Comparison of ENCODE assay signal across 4 fruit fly cellular contexts in genomic region chr2L:2752460-2753411, dm6.
TF ChIP-seq lines count a peak whose summit lies in the region.

Pgk (minus strand) TSS chr2L:2753068.

TF ChIP-seq in whole organism, adult, 20 proteins besides CTCF, POLR2A, EP300 and RAD21 (continued from another document):
- TF ChIP-seq bab1 (GFP tag; optimal IDR thresholded peaks at IDR 0.05; lab: Kevin White, UChicago) (peak; percentile 73), toe (GFP tag; optimal IDR thresholded peaks at IDR 0.05; lab: Kevin White, UChicago) (no peak), CG33017 (tag; optimal IDR thresholded peaks at IDR 0.05; lab: Kevin White, UChicago) (peak; percentile 90)

TF ChIP-seq in whole organism, embryonic, 481 proteins besides CTCF, POLR2A, EP300 and RAD21 (continued from another document and continues in another):
- peak; percentile 51 for TF ChIP-seq unpg (GFP tag; optimal IDR thresholded peaks at IDR 0.05; lab: Kevin White, UChicago)
- TF ChIP-seq BEAF-32 (GFP tag; optimal IDR thresholded peaks at IDR 0.05; lab: Kevin White, UChicago): no peak
- peak; percentile 63 for TF ChIP-seq Deaf1 (tag; optimal IDR thresholded peaks at IDR 0.05; lab: Kevin White, UChicago)
- TF ChIP-seq Ets65A (GFP tag; lab: Kevin White, UChicago): peak; percentile 94
- peak; percentile 25 for TF ChIP-seq nmo (GFP tag; optimal IDR thresholded peaks at IDR 0.05; lab: Kevin White, UChicago)
- peak; percentile 14 for TF ChIP-seq tap (tag; optimal IDR thresholded peaks at IDR 0.05; lab: Kevin White, UChicago)
- TF ChIP-seq CG2116 (GFP tag; optimal IDR thresholded peaks at IDR 0.05; lab: Kevin White, UChicago): peak; percentile 29
- no peak for TF ChIP-seq tio (GFP tag; optimal IDR thresholded peaks at IDR 0.05; lab: Kevin White, UChicago)
- TF ChIP-seq knrl (GFP tag; IDR thresholded peaks at IDR 0.05; lab: Robert Waterston, UW; ENCODE audit: partially characterized antibody): no peak
- no peak for TF ChIP-seq CG7786 (GFP tag; optimal IDR thresholded peaks at IDR 0.05; lab: Kevin White, UChicago)
- peak; percentile 75 for TF ChIP-seq sqz (GFP tag; optimal IDR thresholded peaks at IDR 0.05; lab: Kevin White, UChicago)
- TF ChIP-seq CG32532 (GFP tag; IDR thresholded peaks at IDR 0.05; lab: Robert Waterston, UW): no peak
- TF ChIP-seq wek (GFP tag; optimal IDR thresholded peaks at IDR 0.05; lab: Kevin White, UChicago): peak; percentile 16
- TF ChIP-seq Med (GFP tag; lab: Kevin White, UChicago): peak; percentile 88
- TF ChIP-seq CG31365 (tag; optimal IDR thresholded peaks at IDR 0.05; lab: Kevin White, UChicago): peak; percentile 58
- peak; percentile 74 for TF ChIP-seq CG3281 (GFP tag; optimal IDR thresholded peaks at IDR 0.05; lab: Kevin White, UChicago)
- peak; percentile 46 for TF ChIP-seq CG4424 (GFP tag; optimal IDR thresholded peaks at IDR 0.05; lab: Kevin White, UChicago)
- peak; percentile 4 for TF ChIP-seq CG17829 (tag; optimal IDR thresholded peaks at IDR 0.05; lab: Kevin White, UChicago)
- TF ChIP-seq CG2202 (tag; optimal IDR thresholded peaks at IDR 0.05; lab: Kevin White, UChicago): peak; percentile 32
- no peak for TF ChIP-seq CG17802 (tag; optimal IDR thresholded peaks at IDR 0.05; lab: Kevin White, UChicago)
- no peak for TF ChIP-seq CG30403 (GFP tag; optimal IDR thresholded peaks at IDR 0.05; lab: Kevin White, UChicago)
- peak; percentile 80 for TF ChIP-seq CG6854 (GFP tag; optimal IDR thresholded peaks at IDR 0.05; lab: Kevin White, UChicago)
- TF ChIP-seq Sox102F (GFP tag; optimal IDR thresholded peaks at IDR 0.05; lab: Kevin White, UChicago): peak; percentile 49
- peak; percentile 50 for TF ChIP-seq Mes4 (GFP tag; optimal IDR thresholded peaks at IDR 0.05; lab: Kevin White, UChicago)
- TF ChIP-seq nau (GFP tag; optimal IDR thresholded peaks at IDR 0.05; lab: Kevin White, UChicago): peak; percentile 68
- TF ChIP-seq Bdp1 (GFP tag; optimal IDR thresholded peaks at IDR 0.05; lab: Kevin White, UChicago): peak; percentile 28
- TF ChIP-seq Opbp (GFP tag; IDR thresholded peaks at IDR 0.05; lab: Robert Waterston, UW; ENCODE audit: partially characterized antibody): no peak
- TF ChIP-seq CG3163 (GFP tag; optimal IDR thresholded peaks at IDR 0.05; lab: Kevin White, UChicago): peak; percentile 24
- no peak for TF ChIP-seq CG3847 (GFP tag; IDR thresholded peaks at IDR 0.05; lab: Robert Waterston, UW)
- no peak for TF ChIP-seq sna (GFP tag; IDR thresholded peaks at IDR 0.05; lab: Robert Waterston, UW; ENCODE audit: partially characterized antibody)
- TF ChIP-seq sc (optimal IDR thresholded peaks at IDR 0.05; lab: Kevin White, UChicago): no peak
- peak; percentile 33 for TF ChIP-seq sc (GFP tag; optimal IDR thresholded peaks at IDR 0.05; lab: Kevin White, UChicago)
- TF ChIP-seq Chrac-16 (GFP tag; optimal IDR thresholded peaks at IDR 0.05; lab: Kevin White, UChicago): no peak
- peak; percentile 53 for TF ChIP-seq NK7.1 (GFP tag; optimal IDR thresholded peaks at IDR 0.05; lab: Kevin White, UChicago)
- peak; percentile 36 for TF ChIP-seq CG18262 (tag; optimal IDR thresholded peaks at IDR 0.05; lab: Kevin White, UChicago)
- TF ChIP-seq kay (GFP tag; optimal IDR thresholded peaks at IDR 0.05; lab: Kevin White, UChicago): no peak
- peak; percentile 31 for TF ChIP-seq CG7987 (GFP tag; optimal IDR thresholded peaks at IDR 0.05; lab: Kevin White, UChicago)
- TF ChIP-seq danr (GFP tag; IDR thresholded peaks at IDR 0.05; lab: Robert Waterston, UW): no peak
- no peak for TF ChIP-seq chm (GFP tag; IDR thresholded peaks at IDR 0.05; lab: Robert Waterston, UW)
- peak; percentile 83 for TF ChIP-seq CG12769 (tag; optimal IDR thresholded peaks at IDR 0.05; lab: Kevin White, UChicago)
- TF ChIP-seq CG2678 (tag; optimal IDR thresholded peaks at IDR 0.05; lab: Kevin White, UChicago): peak; percentile 47
- TF ChIP-seq CG8089 (GFP tag; optimal IDR thresholded peaks at IDR 0.05; lab: Kevin White, UChicago): peak; percentile 40
- peak; percentile 54 for TF ChIP-seq MTF-1 (GFP tag; optimal IDR thresholded peaks at IDR 0.05; lab: Kevin White, UChicago; ENCODE audit: borderline replicate concordance)

TF ChIP-seq in whole organism, prepupa, 60 proteins besides CTCF, POLR2A, EP300 and RAD21 (continued from another document):
- TF ChIP-seq CG8319 (GFP tag; optimal IDR thresholded peaks at IDR 0.05; lab: Kevin White, UChicago): peak; percentile 18
- peak; percentile 34 for TF ChIP-seq dsx (GFP tag; optimal IDR thresholded peaks at IDR 0.05; lab: Kevin White, UChicago; ENCODE audit: poor library complexity, severe bottlenecking)
- no peak for TF ChIP-seq eg (GFP tag; IDR thresholded peaks at IDR 0.05; lab: Robert Waterston, UW)
- TF ChIP-seq Sox102F (GFP tag; optimal IDR thresholded peaks at IDR 0.05; lab: Kevin White, UChicago): peak; percentile 80
- peak; percentile 66 for TF ChIP-seq fd85E (GFP tag; optimal IDR thresholded peaks at IDR 0.05; lab: Kevin White, UChicago)
- peak; percentile 44 for TF ChIP-seq CG6792 (GFP tag; optimal IDR thresholded peaks at IDR 0.05; lab: Kevin White, UChicago)
- TF ChIP-seq CG6163 (GFP tag; IDR thresholded peaks at IDR 0.05; lab: Robert Waterston, UW): no peak
- peak; percentile 40 for TF ChIP-seq cyc (GFP tag; optimal IDR thresholded peaks at IDR 0.05; lab: Kevin White, UChicago)
- TF ChIP-seq acj6 (GFP tag; optimal IDR thresholded peaks at IDR 0.05; lab: Kevin White, UChicago): peak; percentile 37
- peak; percentile 46 for TF ChIP-seq dac (GFP tag; optimal IDR thresholded peaks at IDR 0.05; lab: Kevin White, UChicago)
- TF ChIP-seq Ets96B (tag; optimal IDR thresholded peaks at IDR 0.05; lab: Kevin White, UChicago): peak; percentile 24
- TF ChIP-seq vri (GFP tag; optimal IDR thresholded peaks at IDR 0.05; lab: Kevin White, UChicago): peak; percentile 85
- TF ChIP-seq Hr38 (GFP tag; optimal IDR thresholded peaks at IDR 0.05; lab: Kevin White, UChicago): no peak
- TF ChIP-seq CG15336 (GFP tag; IDR thresholded peaks at IDR 0.05; lab: Robert Waterston, UW): no peak
- TF ChIP-seq CG16779 (tag; optimal IDR thresholded peaks at IDR 0.05; lab: Kevin White, UChicago): peak; percentile 69
- TF ChIP-seq esn (GFP tag; optimal IDR thresholded peaks at IDR 0.05; lab: Kevin White, UChicago): peak; percentile 74
- no peak for TF ChIP-seq Gug (GFP tag; IDR thresholded peaks at IDR 0.05; lab: Robert Waterston, UW)
- peak; percentile 41 for TF ChIP-seq CG10669 (GFP tag; optimal IDR thresholded peaks at IDR 0.05; lab: Kevin White, UChicago)
- TF ChIP-seq fd59A (GFP tag; optimal IDR thresholded peaks at IDR 0.05; lab: Kevin White, UChicago): peak; percentile 7
- TF ChIP-seq CG11902 (GFP tag; optimal IDR thresholded peaks at IDR 0.05; lab: Kevin White, UChicago): no peak
- TF ChIP-seq CG1621 (tag; optimal IDR thresholded peaks at IDR 0.05; lab: Kevin White, UChicago): peak; percentile 61
- peak; percentile 48 for TF ChIP-seq achi (GFP tag; optimal IDR thresholded peaks at IDR 0.05; lab: Kevin White, UChicago)
- peak; percentile 67 for TF ChIP-seq Eip93F (GFP tag; optimal IDR thresholded peaks at IDR 0.05; lab: Kevin White, UChicago)
- TF ChIP-seq Hr39 (GFP tag; optimal IDR thresholded peaks at IDR 0.05; lab: Kevin White, UChicago): peak; percentile 49
- TF ChIP-seq ss (GFP tag; optimal IDR thresholded peaks at IDR 0.05; lab: Kevin White, UChicago): peak; percentile 67 to 70
- peak; percentile 72 for TF ChIP-seq Met (GFP tag; optimal IDR thresholded peaks at IDR 0.05; lab: Kevin White, UChicago)
- TF ChIP-seq Sox14 (GFP tag; optimal IDR thresholded peaks at IDR 0.05; lab: Kevin White, UChicago): peak; percentile 71
- peak in 1 of 2 experiments; percentile 34 for TF ChIP-seq salr (GFP tag; optimal IDR thresholded peaks at IDR 0.05; lab: Kevin White, UChicago)
- TF ChIP-seq CG6808 (GFP tag; optimal IDR thresholded peaks at IDR 0.05; lab: Kevin White, UChicago): peak; percentile 50
- peak; percentile 93 for TF ChIP-seq CG6854 (GFP tag; optimal IDR thresholded peaks at IDR 0.05; lab: Kevin White, UChicago)
- peak; percentile 55 for TF ChIP-seq Hr4 (GFP tag; optimal IDR thresholded peaks at IDR 0.05; lab: Kevin White, UChicago)
- TF ChIP-seq CG7368 (GFP tag; optimal IDR thresholded peaks at IDR 0.05; lab: Kevin White, UChicago): peak; percentile 21
- peak; percentile 76 for TF ChIP-seq Eip75B (GFP tag; optimal IDR thresholded peaks at IDR 0.05; lab: Kevin White, UChicago)
- TF ChIP-seq Eip78C (GFP tag; lab: Kevin White, UChicago): peak; percentile 91
- peak; percentile 49 for TF ChIP-seq net (GFP tag; optimal IDR thresholded peaks at IDR 0.05; lab: Kevin White, UChicago)
- TF ChIP-seq pdm3 (GFP tag; optimal IDR thresholded peaks at IDR 0.05; lab: Kevin White, UChicago): peak; percentile 48
- TF ChIP-seq Lpt (GFP tag; optimal IDR thresholded peaks at IDR 0.05; lab: Kevin White, UChicago): peak; percentile 82
- peak; percentile 78 for TF ChIP-seq CG9139 (GFP tag; optimal IDR thresholded peaks at IDR 0.05; lab: Kevin White, UChicago)
- peak; percentile 72 for TF ChIP-seq topi (GFP tag; optimal IDR thresholded peaks at IDR 0.05; lab: Kevin White, UChicago)
- no peak for TF ChIP-seq CG11294 (GFP tag; IDR thresholded peaks at IDR 0.05; lab: Robert Waterston, UW)
- TF ChIP-seq CG34406 (GFP tag; optimal IDR thresholded peaks at IDR 0.05; lab: Kevin White, UChicago): peak; percentile 29

TF ChIP-seq in whole organism, wandering third instar larva, 38 proteins besides CTCF, POLR2A, EP300 and RAD21 (continued from another document):
- TF ChIP-seq Jra (GFP tag; optimal IDR thresholded peaks at IDR 0.05; lab: Kevin White, UChicago) (peak; percentile 43), dsf (GFP tag; optimal IDR thresholded peaks at IDR 0.05; lab: Kevin White, UChicago; ENCODE audit: borderline replicate concordance) (peak; percentile 47), rgr (GFP tag; optimal IDR thresholded peaks at IDR 0.05; lab: Kevin White, UChicago) (peak; percentile 62), dl (GFP tag; optimal IDR thresholded peaks at IDR 0.05; lab: Kevin White, UChicago; ENCODE audit: insufficient read depth in 1 of 2, partially characterized antibody in 2 of 2) (peak; percentile 98 to 99), Mio (GFP tag; optimal IDR thresholded peaks at IDR 0.05; lab: Kevin White, UChicago) (no peak), tai (GFP tag; optimal IDR thresholded peaks at IDR 0.05; lab: Kevin White, UChicago) (no peak), Dfd (GFP tag; optimal IDR thresholded peaks at IDR 0.05; lab: Kevin White, UChicago) (no peak), h (GFP tag; optimal IDR thresholded peaks at IDR 0.05; lab: Kevin White, UChicago) (peak; percentile 79)
